Worm (Caenorhabditis elegans): ENCODE data around the gene Y75D11A.2.
"Not testable (repeated sequence)": the region's sequence is repeated elsewhere in the genome, so short reads cannot be mapped to it uniquely, and the experiment has no call there.

DNA sequence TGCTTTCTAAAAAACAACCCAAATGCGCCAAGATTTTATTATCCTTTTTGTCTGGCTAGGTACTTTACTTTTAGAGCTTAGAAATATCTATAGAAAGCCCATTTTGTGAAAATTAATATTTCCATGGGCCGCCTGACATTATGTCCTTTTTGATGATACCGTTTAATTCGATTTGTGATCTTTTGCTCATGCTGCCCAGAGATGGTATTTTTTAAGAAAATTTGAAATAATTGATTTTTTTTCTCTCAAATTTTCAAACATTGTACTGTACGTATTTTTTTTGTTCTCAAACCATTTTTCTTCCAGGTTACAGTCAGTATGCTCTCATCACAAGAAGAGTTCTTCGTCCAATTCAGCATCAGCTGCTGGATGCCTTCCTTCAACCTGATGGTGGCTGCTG, at the start of gene Y75D11A.2:
- not testable (repeated sequence) for TF ChIP-seq unc-62 (GFP tag; optimal IDR thresholded peaks at IDR 0.05); ztf-11 (tag; optimal IDR thresholded peaks at IDR 0.05)
